Worm (Caenorhabditis elegans) whole organism, young adult: ENCODE measurements around the gene chil-19.
A peak's percentile ranks its signal among the peaks of the same experiment; 100 is the strongest.

Experiments
- B0035.1 ChIP-seq: sonication (generic microtip); optimal IDR thresholded peaks from 2 replicates; lab custom pipeline; 2016; ENCODE audit warnings: missing genetic modification characterization, mild to moderate bottlenecking, missing compliant biosample characterization, missing genotype, missing genetic modification reagents
- C06A6.2 ChIP-seq: fragments of 200-800 bp; sonication (Bioruptor generic); conservative IDR thresholded peaks from 2 replicates; pipeline ENCODE4 v1.3.6; 2022; ENCODE audit warnings: missing genetic modification characterization, missing compliant biosample characterization
- C17E4.6 ChIP-seq: fragments of 200-800 bp; sonication (Bioruptor generic); IDR thresholded peaks from 2 replicates; pipeline ENCODE4 v1.3.6; 2022; ENCODE audit warnings: missing genetic modification reagents, missing genetic modification characterization, missing compliant biosample characterization
- F22D6.2 ChIP-seq: sonication (generic microtip); optimal IDR thresholded peaks from 2 replicates; lab custom pipeline; 2016; ENCODE audit warnings: mild to moderate bottlenecking, missing genetic modification characterization, missing compliant biosample characterization
- F33H1.4 ChIP-seq: fragments of 200-800 bp; sonication (Bioruptor generic); IDR thresholded peaks from 2 replicates; pipeline ENCODE4 v1.3.6; 2022; ENCODE audit warnings: missing genetic modification reagents, missing genetic modification characterization, missing compliant biosample characterization
- F37B4.10 ChIP-seq: fragments of 200-800 bp; sonication (Bioruptor generic); IDR thresholded peaks from 2 replicates; pipeline ENCODE4 v1.3.6; 2022; ENCODE audit warnings: missing genetic modification characterization, missing compliant biosample characterization
- F39B2.1 ChIP-seq: fragments of 200-800 bp; sonication (Bioruptor generic); IDR thresholded peaks from 2 replicates; pipeline ENCODE4 v1.3.6; 2022; ENCODE audit warnings: missing genetic modification reagents, missing genetic modification characterization, missing compliant biosample characterization
- F49E8.2 ChIP-seq: sonication (generic microtip); optimal IDR thresholded peaks from 3 replicates; lab custom pipeline; 2017; ENCODE audit warnings: missing genetic modification characterization, mild to moderate bottlenecking, missing compliant biosample characterization, antibody characterized with exemption, moderate library complexity; ENCODE audit not compliant: insufficient read depth
- F52B5.7 ChIP-seq: sonication (generic microtip); optimal IDR thresholded peaks from 2 replicates; lab custom pipeline; 2016; ENCODE audit warnings: mild to moderate bottlenecking, missing genetic modification characterization, missing compliant biosample characterization
- F55B11.4 ChIP-seq: sonication (generic microtip); optimal IDR thresholded peaks from 2 replicates; lab custom pipeline; 2016; ENCODE audit warnings: missing compliant biosample characterization, missing genetic modification characterization, borderline replicate concordance; ENCODE audit not compliant: insufficient read depth
- Y56A3A.18 ChIP-seq: fragments of 200-800 bp; sonication (Bioruptor generic); IDR thresholded peaks from 2 replicates; pipeline ENCODE4 v1.3.6; 2022; ENCODE audit warnings: missing genetic modification reagents, missing genetic modification characterization, missing compliant biosample characterization
- Y67H2A.10 ChIP-seq: fragments of 200-800 bp; sonication (Bioruptor generic); conservative IDR thresholded peaks from 2 replicates; pipeline ENCODE4 v1.3.6; 2022; ENCODE audit warnings: missing genetic modification reagents, missing genetic modification characterization, missing compliant biosample characterization
- Y79H2A.3 ChIP-seq: fragments of 200-800 bp; sonication (Bioruptor generic); conservative IDR thresholded peaks from 2 replicates; pipeline ENCODE4 v1.3.6; 2022; ENCODE audit warnings: missing genetic modification reagents, missing genetic modification characterization, missing compliant biosample characterization
- akir-1 ChIP-seq: fragments of 200-800 bp; sonication (Bioruptor generic); optimal IDR thresholded peaks from 2 replicates; lab custom pipeline; 2018; ENCODE audit warnings: mild to moderate bottlenecking, missing genetic modification characterization, moderate library complexity, missing compliant biosample characterization
- aptf-3 ChIP-seq: fragments of 200-800 bp; sonication (Bioruptor generic); IDR thresholded peaks from 2 replicates; pipeline ENCODE4 v1.3.6; 2022; ENCODE audit warnings: missing genetic modification characterization, missing compliant biosample characterization
- bed-1 ChIP-seq: fragments of 200-800 bp; sonication (Bioruptor generic); IDR thresholded peaks from 2 replicates; pipeline ENCODE4 v1.3.6; 2022; ENCODE audit warnings: missing genetic modification reagents, missing genetic modification characterization, missing compliant biosample characterization
- bed-2 ChIP-seq: fragments of 200-800 bp; sonication (Bioruptor generic); IDR thresholded peaks from 2 replicates; pipeline ENCODE4 v1.3.6; 2022; ENCODE audit warnings: missing genetic modification reagents, missing genetic modification characterization, missing compliant biosample characterization
- cebp-2 ChIP-seq: fragments of 200-800 bp; sonication (Bioruptor generic); IDR thresholded peaks from 2 replicates; pipeline ENCODE4 v1.3.6; 2022; ENCODE audit warnings: missing genetic modification characterization, missing compliant biosample characterization
- ceh-58 ChIP-seq: fragments of 200-800 bp; sonication (Bioruptor generic); IDR thresholded peaks from 2 replicates; pipeline ENCODE4 v1.3.6; 2022; ENCODE audit warnings: missing genetic modification characterization, missing compliant biosample characterization
- dpff-1 ChIP-seq: sonication (generic microtip); optimal IDR thresholded peaks from 2 replicates; lab custom pipeline; 2017; ENCODE audit warnings: mild to moderate bottlenecking, missing genetic modification characterization, missing compliant biosample characterization
- egl-44 ChIP-seq: fragments of 200-800 bp; sonication (Bioruptor generic); IDR thresholded peaks from 2 replicates; pipeline ENCODE4 v1.3.6; 2022; ENCODE audit warnings: missing genetic modification reagents, missing genetic modification characterization, missing compliant biosample characterization
- ekl-4 ChIP-seq: fragments of 200-800 bp; sonication (Bioruptor generic); IDR thresholded peaks from 2 replicates; pipeline ENCODE4 v1.3.6; 2022; ENCODE audit warnings: missing genetic modification reagents, missing genetic modification characterization, missing compliant biosample characterization
- hmg-20 ChIP-seq: fragments of 200-800 bp; sonication (Bioruptor generic); IDR thresholded peaks from 2 replicates; pipeline ENCODE4 v1.3.6; 2022; ENCODE audit warnings: missing genetic modification reagents, missing genetic modification characterization, missing compliant biosample characterization
- hsf-1 ChIP-seq: fragments of 200-800 bp; sonication (Bioruptor generic); IDR thresholded peaks from 2 replicates; pipeline ENCODE4 v1.3.6; 2022; ENCODE audit warnings: missing genetic modification reagents, missing genetic modification characterization, missing compliant biosample characterization
- lin-40 ChIP-seq: sonication (generic microtip); optimal IDR thresholded peaks from 2 replicates; lab custom pipeline; 2016; ENCODE audit warnings: missing genetic modification characterization, mild to moderate bottlenecking, missing compliant biosample characterization, missing genotype, missing genetic modification reagents
- nfyb-1 ChIP-seq: fragments of 200-800 bp; sonication (Bioruptor generic); IDR thresholded peaks from 2 replicates; pipeline ENCODE4 v1.3.6; 2022; ENCODE audit warnings: missing genetic modification reagents, missing genetic modification characterization, missing compliant biosample characterization
- nhr-80 ChIP-seq: sonication (generic microtip); optimal IDR thresholded peaks from 2 replicates; lab custom pipeline; 2016; ENCODE audit warnings: missing genetic modification characterization, missing compliant biosample characterization
- nhr-90 ChIP-seq: sonication (generic microtip); optimal IDR thresholded peaks from 2 replicates; lab custom pipeline; 2016; ENCODE audit warnings: missing genotype, mild to moderate bottlenecking, missing genetic modification characterization, missing compliant biosample characterization
- pha-4 ChIP-seq: fragments of 150-350 bp; sonication (generic microtip); optimal IDR thresholded peaks from 2 replicates; lab custom pipeline; 2014; ENCODE audit warnings: missing biosample characterization, missing genetic modification reagents, missing genetic modification characterization
- repo-1 ChIP-seq: sonication (generic microtip); optimal IDR thresholded peaks from 2 replicates; lab custom pipeline; 2017; ENCODE audit warnings: mild to moderate bottlenecking, missing genetic modification characterization, missing compliant biosample characterization
- snpc-1.3 ChIP-seq: sonication (generic microtip); optimal IDR thresholded peaks from 2 replicates; lab custom pipeline; 2017; ENCODE audit warnings: missing genetic modification characterization, mild to moderate bottlenecking, missing compliant biosample characterization, antibody characterized with exemption, moderate library complexity, missing genotype, missing genetic modification reagents; ENCODE audit not compliant: insufficient read depth
- snpc-4 ChIP-seq, 5 experiments: fragments of 150-350 bp in 1 of 5; sonication (generic microtip) in 4 of 5; optimal IDR thresholded peaks; 2 replicates each; lab custom pipeline; 2014 to 2018; ENCODE audit warnings: missing genetic modification characterization in 5 of 5, missing biosample characterization in 3 of 5, antibody characterized with exemption in 2 of 5, mild to moderate bottlenecking in 2 of 5, missing compliant biosample characterization in 2 of 5, missing genotype in 2 of 5, moderate library complexity in 2 of 5, missing genetic modification reagents in 1 of 5
- somi-1 ChIP-seq: fragments of 200-800 bp; sonication (Bioruptor generic); optimal IDR thresholded peaks from 2 replicates; lab custom pipeline; 2018; ENCODE audit warnings: mild to moderate bottlenecking, missing genetic modification characterization, missing compliant biosample characterization
- tbp1 ChIP-seq: fragments of 200-800 bp; sonication (Bioruptor generic); optimal IDR thresholded peaks from 2 replicates; lab custom pipeline; 2018; ENCODE audit warnings: mild to moderate bottlenecking, missing genetic modification characterization, missing compliant biosample characterization
- xnd-1 ChIP-seq: sonication (generic microtip); optimal IDR thresholded peaks from 2 replicates; lab custom pipeline; 2016; ENCODE audit warnings: missing genotype, missing genetic modification reagents, missing genetic modification characterization, missing compliant biosample characterization
- zfh-2 ChIP-seq: fragments of 200-800 bp; sonication (Bioruptor generic); conservative IDR thresholded peaks from 2 replicates; pipeline ENCODE4 v1.3.6; 2022; ENCODE audit warnings: missing genetic modification reagents, missing genetic modification characterization, missing compliant biosample characterization
- ztf-18 ChIP-seq: sonication (generic microtip); optimal IDR thresholded peaks from 2 replicates; lab custom pipeline; 2016; ENCODE audit warnings: missing genotype, mild to moderate bottlenecking, missing genetic modification characterization, missing compliant biosample characterization
- ztf-22 ChIP-seq: fragments of 200-800 bp; sonication (Bioruptor generic); optimal IDR thresholded peaks from 2 replicates; lab custom pipeline; 2018; ENCODE audit warnings: mild to moderate bottlenecking, missing genetic modification characterization, moderate library complexity, missing compliant biosample characterization
- ztf-25 ChIP-seq: fragments of 200-800 bp; sonication (Bioruptor generic); IDR thresholded peaks from 2 replicates; pipeline ENCODE4 v1.3.6; 2022; ENCODE audit warnings: missing genetic modification reagents, missing genetic modification characterization, missing compliant biosample characterization
- ztf-3 ChIP-seq: fragments of 200-800 bp; sonication (Bioruptor generic); optimal IDR thresholded peaks from 2 replicates; lab custom pipeline; 2018; ENCODE audit warnings: mild to moderate bottlenecking, missing genetic modification characterization, missing compliant biosample characterization

Gene chil-19

DNA sequence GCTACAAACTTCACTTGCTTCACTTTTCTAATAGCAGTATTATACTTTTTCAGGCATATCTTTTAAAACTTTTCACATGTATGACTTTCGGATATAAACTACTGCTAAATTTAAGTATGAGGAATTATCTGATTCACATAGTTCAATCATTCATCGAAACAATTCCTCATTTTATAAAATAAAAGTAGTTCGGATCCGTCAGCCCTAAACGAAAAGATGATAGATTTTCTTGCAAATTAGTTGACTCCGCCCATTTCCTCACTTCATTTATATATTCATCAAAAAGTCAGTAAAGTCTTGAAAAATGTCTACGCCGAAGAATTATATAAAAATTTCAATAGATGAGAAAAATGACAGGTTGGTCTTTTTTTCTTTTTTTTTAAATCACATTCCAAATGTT lies 23.4 kb upstream of the chil-19 start, which contains the start of gene chil-27:
Gene chil-27, plus strand, starts transcription at position 301 of the 400 bp plus-strand sequence.
- no peak for TF ChIP-seq Y79H2A.3 (GFP tag; lab: Robert Waterston, UW)
- no peak for TF ChIP-seq B0035.1 (tag; lab: Kevin White, UChicago)
- no peak for TF ChIP-seq somi-1 (GFP tag; lab: Kevin White, UChicago)
- TF ChIP-seq F39B2.1 (GFP tag; lab: Robert Waterston, UW): no peak
- no peak for TF ChIP-seq pha-4 (tag; lab: Kevin White, UChicago)
- no peak for TF ChIP-seq egl-44 (GFP tag; lab: Robert Waterston, UW)
- no peak for TF ChIP-seq zfh-2
- no peak for TF ChIP-seq akir-1
- TF ChIP-seq Y56A3A.18: no peak
- TF ChIP-seq snpc-4 (GFP tag; optimal IDR thresholded peaks at IDR 0.05; lab: Kevin White, UChicago): no peak
- TF ChIP-seq snpc-4 (tag; optimal IDR thresholded peaks at IDR 0.05; lab: Kevin White, UChicago): no peak
- TF ChIP-seq ekl-4: no peak
- TF ChIP-seq ceh-58 (GFP tag; lab: Robert Waterston, UW): no peak
- TF ChIP-seq F22D6.2 (tag; lab: Kevin White, UChicago): no peak
- TF ChIP-seq bed-2: no peak
- no peak for TF ChIP-seq C17E4.6 (GFP tag; lab: Robert Waterston, UW)
- no peak for TF ChIP-seq F49E8.2 (tag; lab: Kevin White, UChicago)
- no peak for TF ChIP-seq ztf-25

DNA sequence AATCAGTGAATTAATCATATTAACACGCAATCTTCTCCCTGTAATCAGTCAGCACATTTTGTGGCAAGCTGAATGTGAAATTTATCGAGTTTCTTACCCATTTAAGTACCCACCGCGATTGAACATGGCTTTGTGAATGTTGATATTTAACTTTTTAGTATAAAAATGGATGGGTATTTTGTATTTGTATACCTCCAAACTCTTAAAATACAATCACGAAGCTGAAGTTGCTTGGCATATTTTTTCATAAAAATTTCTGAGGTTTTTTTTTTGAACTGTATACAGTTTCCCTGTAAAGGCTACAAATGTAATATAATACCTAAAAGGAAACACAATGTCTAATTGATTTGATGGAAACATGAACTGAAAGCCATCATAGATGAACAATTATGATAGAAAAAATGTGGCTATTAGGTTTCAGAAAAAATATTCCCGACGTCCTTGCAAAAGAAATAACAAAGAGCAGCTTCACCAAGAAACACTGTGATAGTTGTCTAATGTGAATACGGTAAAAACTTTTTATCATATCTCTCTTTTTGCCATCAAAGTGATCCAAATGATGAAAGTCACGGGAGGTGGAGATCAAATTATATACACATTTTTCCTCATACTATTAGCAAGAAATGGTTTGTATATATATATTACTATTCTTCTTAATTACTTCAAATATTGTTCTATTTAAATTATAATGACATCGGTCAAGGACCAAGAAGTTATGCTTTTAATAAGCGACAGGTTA lies 20.3 kb upstream of the chil-19 start, which contains the start of the genes chil-25 and chil-26:
Gene chil-25, minus strand, starts transcription at position 101 of the 739 bp plus-strand sequence.
Gene chil-26, plus strand, starts transcription at position 689 of the 739 bp plus-strand sequence.
- TF ChIP-seq F37B4.10 (GFP tag; lab: Robert Waterston, UW) (no peak), F33H1.4 (GFP tag; lab: Robert Waterston, UW) (no peak), nfyb-1 (no peak), xnd-1 (no peak), dpff-1 (no peak), tbp1 (GFP tag; lab: Kevin White, UChicago) (no peak), pha-4 (tag; lab: Kevin White, UChicago) (no peak), Y67H2A.10 (GFP tag; lab: Robert Waterston, UW) (no peak), aptf-3 (GFP tag; lab: Robert Waterston, UW) (no peak), Y79H2A.3 (GFP tag; lab: Robert Waterston, UW) (no peak), ztf-3 (no peak)

DNA sequence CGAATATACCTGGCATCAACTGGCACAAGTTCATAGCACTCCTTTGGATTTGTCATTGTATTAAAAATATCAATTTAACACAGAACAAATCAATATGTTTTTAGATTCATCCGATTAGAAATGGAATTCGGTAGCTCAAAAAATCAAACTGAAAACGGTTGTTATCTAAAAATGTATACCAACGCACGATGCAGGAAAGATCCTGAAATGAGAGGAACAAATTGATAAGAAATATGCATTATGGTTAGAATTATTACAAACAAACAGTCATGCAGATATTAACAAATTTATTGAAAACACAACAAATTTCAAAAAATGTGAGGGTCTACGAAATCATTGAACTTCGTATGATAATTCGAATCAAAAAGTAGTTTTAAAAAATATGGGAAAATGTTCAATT lies 15.8 kb upstream of the chil-19 start, which contains the start of gene T19H5.6:
Gene T19H5.6, minus strand, starts transcription at position 195 of the 400 bp plus-strand sequence.
- TF ChIP-seq pha-4 (tag; lab: Kevin White, UChicago): no peak
- TF ChIP-seq hmg-20 (GFP tag; lab: Robert Waterston, UW): no peak
- no peak for TF ChIP-seq cebp-2 (GFP tag; lab: Robert Waterston, UW)

DNA sequence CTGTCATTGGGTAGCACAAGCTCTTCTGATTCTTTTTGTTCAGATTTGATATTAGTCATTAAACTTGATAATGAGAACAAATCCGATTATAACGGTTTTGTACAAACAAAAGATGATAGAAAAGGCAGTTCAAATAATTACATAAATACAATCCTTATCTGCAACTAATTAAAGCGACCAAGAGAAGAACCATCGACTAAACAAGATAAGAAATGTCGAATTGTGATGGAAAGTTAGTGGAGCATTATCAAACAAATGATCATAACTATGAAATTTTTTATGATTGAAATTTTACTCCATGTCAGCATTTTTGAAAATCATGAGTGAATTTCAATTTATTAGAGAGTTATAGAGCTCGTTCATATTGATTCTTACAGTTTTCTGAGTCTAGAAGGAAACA lies 14.2 kb upstream of the chil-19 start, which contains the start of gene chil-23:
Gene chil-23, minus strand, starts transcription at position 198 of the 400 bp plus-strand sequence.
- TF ChIP-seq nhr-80 (tag; lab: Kevin White, UChicago) (peak; percentile 85), lin-40 (tag; lab: Kevin White, UChicago) (no peak)

DNA sequence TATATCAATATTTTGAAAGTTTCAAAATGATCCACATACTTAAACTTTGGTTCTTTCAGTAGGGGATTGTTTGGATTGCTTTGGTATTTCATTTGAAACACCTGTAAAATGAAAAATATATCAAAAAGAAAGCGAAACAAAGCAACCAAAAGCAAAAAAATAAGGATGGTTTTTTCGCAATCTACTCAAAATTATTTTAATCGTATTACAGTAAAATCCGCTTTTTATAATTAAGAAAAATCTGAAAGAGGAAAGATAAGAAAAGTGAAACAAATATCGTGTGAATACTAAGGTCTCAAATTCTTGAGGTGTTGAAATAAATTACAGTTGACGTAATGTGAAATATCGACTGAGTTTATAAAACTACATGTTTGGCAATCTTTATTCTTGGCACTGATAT lies 11.9 kb upstream of the chil-19 start, which contains the start of gene chil-22:
Gene chil-22, minus strand, starts transcription at position 101 of the 400 bp plus-strand sequence.
- TF ChIP-seq F39B2.1 (GFP tag; lab: Robert Waterston, UW) (no peak), F37B4.10 (GFP tag; lab: Robert Waterston, UW) (no peak), F52B5.7 (no peak), somi-1 (GFP tag; lab: Kevin White, UChicago) (no peak), repo-1 (tag; lab: Kevin White, UChicago) (no peak), ztf-18 (tag; lab: Kevin White, UChicago) (no peak), F55B11.4 (no peak), ekl-4 (no peak), nhr-90 (tag; lab: Kevin White, UChicago) (no peak), B0035.1 (tag; lab: Kevin White, UChicago) (no peak), ztf-22 (no peak), hsf-1 (no peak), bed-1 (GFP tag; lab: Robert Waterston, UW) (no peak), snpc-1.3 (no peak), C06A6.2 (no peak)
